Worm (Caenorhabditis elegans): ENCODE results near the gene C30B5.2.

- TF ChIP-seq pha-4 (tag; optimal IDR thresholded peaks at IDR 0.05) (no peak), zip-5 (tag; optimal IDR thresholded peaks at IDR 0.05) (no peak), pqm-1 (tag; optimal IDR thresholded peaks at IDR 0.05) (no peak), C38D4.7 (GFP tag; optimal IDR thresholded peaks at IDR 0.05) (no peak), ceh-6 (GFP tag; optimal IDR thresholded peaks at IDR 0.05) (no peak), lin-11 (tag; optimal IDR thresholded peaks at IDR 0.05) (no peak), ceh-24 (tag; optimal IDR thresholded peaks at IDR 0.05) (no peak), ama-1 (optimal IDR thresholded peaks at IDR 0.05) (no peak)
Observed at ce11 chrII:6198468-6198867, 1.5 kb downstream of the C30B5.2 start, which contains the start of gene szy-4.
